Worm (Caenorhabditis elegans) whole organism, L4 larva: ENCODE measurements around the gene sma-10.

ENCODE experiments used
- F26F4.8 ChIP-seq: fragments of 200-800 bp; sonication (Bioruptor generic); conservative IDR thresholded peaks from 2 replicates; pipeline ENCODE4 v1.3.6; 2022; ENCODE audit warnings: missing genetic modification characterization, missing compliant biosample characterization
- F37D6.2 ChIP-seq: sonication (generic microtip); optimal IDR thresholded peaks from 2 replicates; lab custom pipeline; 2016; ENCODE audit warnings: mild to moderate bottlenecking, missing genetic modification characterization, missing compliant biosample characterization
- Y48G9A.11 ChIP-seq: fragments of 200-800 bp; sonication (Bioruptor generic); IDR thresholded peaks from 2 replicates; pipeline ENCODE4 v1.3.6; 2022; ENCODE audit warnings: missing genetic modification reagents, missing genetic modification characterization, missing compliant biosample characterization
- Y75B8A.6 ChIP-seq: fragments of 200-800 bp; sonication (Bioruptor generic); IDR thresholded peaks from 2 replicates; pipeline ENCODE4 v1.3.6; 2022; ENCODE audit warnings: missing genetic modification reagents, missing genetic modification characterization, missing compliant biosample characterization
- ZK546.5 ChIP-seq, 2 experiments: sonication (generic microtip); optimal IDR thresholded peaks; 2 replicates each; lab custom pipeline; 2017; ENCODE audit warnings: missing biosample characterization in 2 of 2, missing genetic modification characterization in 2 of 2
- ceh-20 ChIP-seq: fragments of 200-800 bp; sonication (Bioruptor generic); IDR thresholded peaks from 2 replicates; pipeline ENCODE4 v1.3.6; 2022; ENCODE audit warnings: missing genetic modification reagents, missing genetic modification characterization, missing compliant biosample characterization
- ceh-44 ChIP-seq: fragments of 200-800 bp; sonication (Bioruptor generic); IDR thresholded peaks from 2 replicates; pipeline ENCODE4 v1.3.6; 2022; ENCODE audit warnings: missing genetic modification reagents, missing genetic modification characterization, missing compliant biosample characterization
- cey-2 ChIP-seq: sonication (generic microtip); optimal IDR thresholded peaks from 3 replicates; lab custom pipeline; 2017; ENCODE audit warnings: missing genetic modification characterization, mild to moderate bottlenecking, missing compliant biosample characterization, antibody characterized with exemption, borderline replicate concordance; ENCODE audit not compliant: insufficient read depth
- ctbp-1 ChIP-seq: fragments of 200-800 bp; sonication (Bioruptor generic); IDR thresholded peaks from 2 replicates; pipeline ENCODE4 v1.3.6; 2022; ENCODE audit warnings: missing genetic modification reagents, missing genetic modification characterization, missing compliant biosample characterization
- daf-16 ChIP-seq, 3 experiments: sonication (generic microtip); optimal IDR thresholded peaks; 2 replicates each; lab custom pipeline; 2016 to 2017; ENCODE audit warnings: missing genetic modification characterization in 3 of 3, missing genetic modification reagents in 3 of 3, mild to moderate bottlenecking in 2 of 3, missing compliant biosample characterization in 2 of 3, missing biosample characterization in 1 of 3, moderate library complexity in 1 of 3
- dmd-6 ChIP-seq: fragments of 200-800 bp; sonication (Bioruptor generic); IDR thresholded peaks from 2 replicates; pipeline ENCODE4 v1.3.6; 2022; ENCODE audit warnings: missing genetic modification reagents, missing genetic modification characterization, missing compliant biosample characterization
- dmd-8 ChIP-seq: fragments of 200-800 bp; sonication (Bioruptor generic); IDR thresholded peaks from 2 replicates; pipeline ENCODE4 v1.3.6; 2022; ENCODE audit warnings: missing genetic modification characterization, missing compliant biosample characterization
- dpl-1 ChIP-seq: fragments of 150-350 bp; optimal IDR thresholded peaks from 2 replicates; lab custom pipeline; 2014; ENCODE audit warnings: missing biosample characterization, missing genetic modification reagents, missing genetic modification characterization
- dve-1 ChIP-seq: sonication (generic microtip); optimal IDR thresholded peaks from 2 replicates; lab custom pipeline; 2017; ENCODE audit warnings: antibody characterized with exemption, mild to moderate bottlenecking, missing genetic modification characterization, missing compliant biosample characterization; ENCODE audit not compliant: insufficient read depth
- egl-43 ChIP-seq: fragments of 200-800 bp; sonication (Bioruptor generic); IDR thresholded peaks from 2 replicates; pipeline ENCODE4 v1.3.6; 2022; ENCODE audit warnings: missing genetic modification reagents, missing genetic modification characterization, missing compliant biosample characterization
- fkh-10 ChIP-seq: fragments of 150-350 bp; optimal IDR thresholded peaks from 2 replicates; lab custom pipeline; 2014; ENCODE audit warnings: missing biosample characterization, missing genetic modification reagents, missing genetic modification characterization
- hlh-11 ChIP-seq: fragments of 200-800 bp; sonication (Bioruptor generic); optimal IDR thresholded peaks from 2 replicates; lab custom pipeline; 2018; ENCODE audit warnings: mild to moderate bottlenecking, missing genetic modification characterization, missing compliant biosample characterization
- hlh-30 ChIP-seq: sonication (generic microtip); optimal IDR thresholded peaks from 2 replicates; lab custom pipeline; 2017; ENCODE audit warnings: antibody characterized with exemption, mild to moderate bottlenecking, missing genetic modification characterization, missing compliant biosample characterization; ENCODE audit not compliant: insufficient read depth
- lin-39 ChIP-seq: fragments of 150-350 bp; optimal IDR thresholded peaks from 2 replicates; lab custom pipeline; 2014; ENCODE audit warnings: missing biosample characterization, missing genetic modification reagents, missing genetic modification characterization
- lsy-2 ChIP-seq, 2 experiments: fragments of 150-350 bp in 1 of 2; sonication (generic microtip) in 1 of 2; optimal IDR thresholded peaks; 2 replicates each; lab custom pipeline; 2014 to 2017; ENCODE audit warnings: missing biosample characterization in 2 of 2, missing genetic modification characterization in 2 of 2
- madf-9 ChIP-seq: fragments of 200-800 bp; sonication (Bioruptor generic); conservative IDR thresholded peaks from 2 replicates; pipeline ENCODE4 v1.3.6; 2022; ENCODE audit warnings: missing genetic modification reagents, missing genetic modification characterization, missing compliant biosample characterization
- mdl-1 ChIP-seq, 2 experiments: fragments of 150-350 bp in 1 of 2; sonication (generic microtip) in 1 of 2; optimal IDR thresholded peaks; 2 replicates each; lab custom pipeline; 2014 to 2017; ENCODE audit warnings: missing biosample characterization in 2 of 2, missing genetic modification characterization in 2 of 2
- mdt-29 ChIP-seq: fragments of 200-800 bp; sonication (Bioruptor generic); IDR thresholded peaks from 2 replicates; pipeline ENCODE4 v1.3.6; 2022; ENCODE audit warnings: missing genetic modification reagents, missing genetic modification characterization, missing compliant biosample characterization
- mep-1 ChIP-seq: fragments of 150-350 bp; sonication (generic microtip); optimal IDR thresholded peaks from 3 replicates; lab custom pipeline; 2014; ENCODE audit warnings: missing biosample characterization, missing genetic modification characterization
- mxl-2 ChIP-seq: fragments of 200-800 bp; sonication (Bioruptor generic); conservative IDR thresholded peaks from 2 replicates; pipeline ENCODE4 v1.3.6; 2022; ENCODE audit warnings: missing genetic modification reagents, missing genetic modification characterization, missing compliant biosample characterization
- nhr-102 ChIP-seq: sonication (generic microtip); optimal IDR thresholded peaks from 2 replicates; lab custom pipeline; 2016; ENCODE audit warnings: mild to moderate bottlenecking, missing genetic modification characterization, moderate library complexity, missing compliant biosample characterization
- nhr-28 ChIP-seq: fragments of 150-350 bp; optimal IDR thresholded peaks from 2 replicates; lab custom pipeline; 2014; ENCODE audit warnings: missing biosample characterization, missing genetic modification characterization
- nhr-41 ChIP-seq: fragments of 200-800 bp; sonication (Bioruptor generic); IDR thresholded peaks from 2 replicates; pipeline ENCODE4 v1.3.6; 2022; ENCODE audit warnings: missing genetic modification reagents, missing genetic modification characterization, missing compliant biosample characterization
- nhr-42 ChIP-seq: fragments of 200-800 bp; sonication (Bioruptor generic); IDR thresholded peaks from 2 replicates; pipeline ENCODE4 v1.3.6; 2022; ENCODE audit warnings: missing genetic modification characterization, missing compliant biosample characterization
- nhr-48 ChIP-seq: sonication (generic microtip); optimal IDR thresholded peaks from 2 replicates; lab custom pipeline; 2016; ENCODE audit warnings: mild to moderate bottlenecking, missing genetic modification characterization, missing compliant biosample characterization
- nhr-76 ChIP-seq: fragments of 150-350 bp; optimal IDR thresholded peaks from 2 replicates; lab custom pipeline; 2014; ENCODE audit warnings: missing biosample characterization, missing genetic modification characterization
- nhr-77 ChIP-seq: fragments of 150-350 bp; optimal IDR thresholded peaks from 2 replicates; lab custom pipeline; 2014; ENCODE audit warnings: missing biosample characterization, missing genetic modification characterization
- pha-4 ChIP-seq, 2 experiments: fragments of 150-350 bp in 1 of 2; fragments of 200-800 bp in 1 of 2; sonication (Bioruptor generic) in 1 of 2; IDR thresholded peaks in 1 of 2; optimal IDR thresholded peaks in 1 of 2; 2 replicates each; pipeline versions ENCODE4 v1.3.6 to Lab custom; 2014 to 2022; ENCODE audit warnings: missing genetic modification characterization in 2 of 2, missing genetic modification reagents in 2 of 2, missing biosample characterization in 1 of 2, missing compliant biosample characterization in 1 of 2
- php-3 ChIP-seq: fragments of 200-800 bp; sonication (Bioruptor generic); IDR thresholded peaks from 2 replicates; pipeline ENCODE4 v1.3.6; 2022; ENCODE audit warnings: missing genetic modification reagents, missing genetic modification characterization, missing compliant biosample characterization
- pqm-1 ChIP-seq: sonication (generic microtip); optimal IDR thresholded peaks from 2 replicates; lab custom pipeline; 2017; ENCODE audit warnings: missing biosample characterization, missing genetic modification characterization
- sdz-12 ChIP-seq: fragments of 200-800 bp; sonication (Bioruptor generic); optimal IDR thresholded peaks from 2 replicates; lab custom pipeline; 2018; ENCODE audit warnings: mild to moderate bottlenecking, missing genetic modification characterization, missing compliant biosample characterization
- set-16 ChIP-seq: fragments of 200-800 bp; sonication (Bioruptor generic); IDR thresholded peaks from 2 replicates; pipeline ENCODE4 v1.3.6; 2022; ENCODE audit warnings: missing genetic modification reagents, missing genetic modification characterization, missing compliant biosample characterization
- skn-1 ChIP-seq: fragments of 150-350 bp; optimal IDR thresholded peaks from 2 replicates; lab custom pipeline; 2014; ENCODE audit warnings: missing biosample characterization, missing genetic modification characterization
- snpc-4 ChIP-seq: fragments of 150-350 bp; optimal IDR thresholded peaks from 2 replicates; lab custom pipeline; 2014; ENCODE audit warnings: missing biosample characterization, missing genetic modification characterization
- spr-1 ChIP-seq: sonication (generic microtip); optimal IDR thresholded peaks from 2 replicates; lab custom pipeline; 2016; ENCODE audit warnings: mild to moderate bottlenecking, missing genetic modification characterization, missing compliant biosample characterization
- spr-3 ChIP-seq: fragments of 200-800 bp; sonication (Bioruptor generic); optimal IDR thresholded peaks from 2 replicates; lab custom pipeline; 2018; ENCODE audit warnings: mild to moderate bottlenecking, missing genetic modification characterization, missing compliant biosample characterization
- tra-1 ChIP-seq: fragments of 200-800 bp; sonication (Bioruptor generic); IDR thresholded peaks from 2 replicates; pipeline ENCODE4 v1.3.6; 2022; ENCODE audit warnings: missing genetic modification reagents, missing genetic modification characterization, missing compliant biosample characterization
- unc-39 ChIP-seq: sonication (generic microtip); optimal IDR thresholded peaks from 2 replicates; lab custom pipeline; 2017; ENCODE audit warnings: missing biosample characterization, missing genetic modification characterization
- vab-7 ChIP-seq: fragments of 200-800 bp; sonication (Bioruptor generic); IDR thresholded peaks from 2 replicates; pipeline ENCODE4 v1.3.6; 2022; ENCODE audit warnings: missing genetic modification reagents, missing genetic modification characterization, missing compliant biosample characterization
- zip-11 ChIP-seq: fragments of 200-800 bp; sonication (Bioruptor generic); IDR thresholded peaks from 2 replicates; pipeline ENCODE4 v1.3.6; 2022; ENCODE audit warnings: missing genetic modification characterization, missing compliant biosample characterization

Gene sma-10

DNA sequence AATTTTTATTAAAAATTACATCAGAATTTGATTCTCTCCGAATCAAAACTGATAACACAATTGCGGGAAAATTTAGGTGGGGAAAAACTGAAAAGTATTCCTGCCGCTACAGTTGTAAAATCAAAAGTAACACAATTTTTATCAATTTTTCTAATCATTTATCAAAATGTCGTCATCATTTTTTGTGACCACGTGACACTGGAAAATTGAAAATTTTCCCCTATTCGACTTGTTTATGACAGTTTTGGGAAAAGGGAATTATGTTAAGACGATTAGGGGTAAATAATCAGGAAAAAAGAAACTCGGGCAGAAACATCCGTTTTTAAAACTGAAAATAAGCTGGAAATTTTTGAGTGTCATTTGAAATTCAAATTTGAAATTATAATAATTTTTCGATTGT lies 22.6 kb downstream of the sma-10 start:
- TF ChIP-seq Y48G9A.11 (no peak), ctbp-1 (no peak), nhr-77 (tag; lab: Kevin White, UChicago) (peak; percentile 80), nhr-102 (peak; percentile 38), zip-11 (GFP tag; lab: Robert Waterston, UW) (no peak), nhr-41 (no peak), nhr-48 (tag; lab: Kevin White, UChicago) (peak; percentile 66), dmd-6 (GFP tag; lab: Robert Waterston, UW) (peak; percentile 92), sdz-12 (no peak), ceh-44 (no peak), php-3 (GFP tag; lab: Robert Waterston, UW) (peak; percentile 78; the same call in 1 of the 2 replicates), dve-1 (tag; lab: Kevin White, UChicago) (peak; percentile 90), ceh-20 (no peak), nhr-28 (tag; lab: Kevin White, UChicago) (peak; percentile 80), spr-3 (no peak), snpc-4 (tag; lab: Kevin White, UChicago) (no peak), hlh-11 (peak; percentile 83), dmd-8 (no peak), fkh-10 (GFP tag; lab: Kevin White, UChicago) (no peak), tra-1 (GFP tag; lab: Robert Waterston, UW) (peak; percentile 63; the same call in 1 of the 2 replicates), madf-9 (GFP tag; lab: Robert Waterston, UW) (no peak), hlh-30 (peak; percentile 66), pqm-1 (tag; lab: Kevin White, UChicago) (peak; percentile 57), mdt-29 (GFP tag; lab: Robert Waterston, UW) (peak; percentile 32; the same call in 1 of the 2 replicates), F37D6.2 (tag; lab: Kevin White, UChicago) (no peak), mdl-1 (tag; optimal IDR thresholded peaks at IDR 0.05; lab: Kevin White, UChicago) (peak in 1 of 2 experiments; percentile 43), mep-1 (tag; lab: Kevin White, UChicago) (peak; percentile 23), ZK546.5 (tag; optimal IDR thresholded peaks at IDR 0.05; lab: Kevin White, UChicago) (no peak), daf-16 (GFP tag; optimal IDR thresholded peaks at IDR 0.05; lab: Kevin White, UChicago) (peak in 1 of 2 experiments; percentile 65), daf-16 (tag; optimal IDR thresholded peaks at IDR 0.05; lab: Kevin White, UChicago) (peak; percentile 99), pha-4 (GFP tag; IDR thresholded peaks at IDR 0.05; lab: Robert Waterston, UW) (peak; percentile 20; the same call in 1 of the 2 replicates), pha-4 (tag; optimal IDR thresholded peaks at IDR 0.05; lab: Kevin White, UChicago) (no peak), cey-2 (peak; percentile 24), lsy-2 (tag; optimal IDR thresholded peaks at IDR 0.05; lab: Kevin White, UChicago) (peak in 1 of 2 experiments; percentile 9), egl-43 (GFP tag; lab: Robert Waterston, UW) (no peak)

ce11 chrIV:298204-298603 lies 24.0 kb downstream of the sma-10 start, which contains the start of gene pnp-1:
TSS of gene pnp-1 (minus strand) at chrIV:298304.
- TF ChIP-seq ctbp-1 = no peak
- no peak for TF ChIP-seq pqm-1 (tag; lab: Kevin White, UChicago)
- no peak for TF ChIP-seq unc-39
- TF ChIP-seq spr-1 (tag; lab: Kevin White, UChicago) = no peak
- no peak for TF ChIP-seq mxl-2
- TF ChIP-seq F26F4.8 = no peak
- TF ChIP-seq skn-1 (tag; lab: Kevin White, UChicago) = no peak
- TF ChIP-seq Y48G9A.11 = no peak
- TF ChIP-seq mdl-1 (tag; optimal IDR thresholded peaks at IDR 0.05; lab: Kevin White, UChicago) = no peak
- no peak for TF ChIP-seq lin-39 (tag; lab: Kevin White, UChicago)
- TF ChIP-seq nhr-76 (tag; lab: Kevin White, UChicago) = no peak
- no peak for TF ChIP-seq Y75B8A.6 (GFP tag; lab: Robert Waterston, UW)
- no peak for TF ChIP-seq dpl-1
- no peak for TF ChIP-seq nhr-42 (GFP tag; lab: Robert Waterston, UW)
- TF ChIP-seq set-16 (GFP tag; lab: Robert Waterston, UW) = no peak
- TF ChIP-seq vab-7 (GFP tag; lab: Robert Waterston, UW) = no peak
